Worm (Caenorhabditis elegans): ENCODE measurements around the gene Y43F8B.10.

Y43F8B.10 gene

DNA sequence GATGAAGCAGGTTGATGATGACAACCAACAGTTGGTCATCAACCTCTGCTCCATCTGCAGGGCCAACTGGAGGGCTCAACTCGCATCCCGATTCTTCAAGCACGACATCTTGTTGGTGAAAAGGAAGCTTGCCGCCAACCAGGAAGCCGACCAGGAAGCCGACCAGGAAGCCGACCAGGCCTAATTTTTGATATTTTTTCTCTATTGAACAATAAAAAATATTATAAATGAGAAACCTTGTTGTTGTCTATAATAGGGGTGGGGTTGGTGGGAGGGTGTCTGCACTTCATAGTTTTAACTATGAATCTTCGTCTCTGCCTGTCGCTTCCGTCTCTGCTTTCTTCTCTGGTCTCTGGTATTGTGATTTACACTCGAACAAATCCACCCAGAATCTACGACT lies 11.4 kb downstream of the Y43F8B.10 start, which contains the start of gene Y43F8B.18 (continued):
- no peak for TF ChIP-seq dmd-9 (GFP tag; IDR thresholded peaks at IDR 0.05)
- TF ChIP-seq dmd-6 (GFP tag; IDR thresholded peaks at IDR 0.05): no peak
- TF ChIP-seq lir-3 (tag; optimal IDR thresholded peaks at IDR 0.05): no peak
- no peak for TF ChIP-seq nhr-10 (tag; optimal IDR thresholded peaks at IDR 0.05)
- TF ChIP-seq hif-1 (tag; optimal IDR thresholded peaks at IDR 0.05): no peak
- no peak for TF ChIP-seq snpc-1.2 (GFP tag; IDR thresholded peaks at IDR 0.05)

ce11 chrV:19490461-19490860 lies 16.2 kb downstream of the Y43F8B.10 start, which contains the start of gene Y43F8B.7:
Y43F8B.7 (plus strand) TSS chrV:19490761.
- TF ChIP-seq ama-1 (optimal IDR thresholded peaks at IDR 0.05) (no peak), duxl-1 (tag; optimal IDR thresholded peaks at IDR 0.05; ENCODE audit: poor library complexity) (no peak), spr-3 (GFP tag; optimal IDR thresholded peaks at IDR 0.05) (no peak), madf-9 (GFP tag; conservative IDR thresholded peaks at IDR 0.05) (no peak), lin-38 (GFP tag; IDR thresholded peaks at IDR 0.05) (no peak), aly-2 (tag; optimal IDR thresholded peaks at IDR 0.05) (no peak), nhr-6 (tag; optimal IDR thresholded peaks at IDR 0.05) (no peak), R02D3.7 (tag; optimal IDR thresholded peaks at IDR 0.05) (no peak), nhr-77 (tag; optimal IDR thresholded peaks at IDR 0.05) (no peak), nhr-237 (tag; optimal IDR thresholded peaks at IDR 0.05) (no peak), lin-15B (tag; optimal IDR thresholded peaks at IDR 0.05) (no peak)

ce11 chrV:19491302-19491701 lies 17.0 kb downstream of the Y43F8B.10 start, which contains the start of gene Y43F8B.29:
Y43F8B.29 (plus strand) TSS chrV:19491602.
- no peak for TF ChIP-seq nhr-28 (tag; optimal IDR thresholded peaks at IDR 0.05)
- TF ChIP-seq lim-7 (GFP tag; IDR thresholded peaks at IDR 0.05): no peak
- TF ChIP-seq fos-1 (tag; optimal IDR thresholded peaks at IDR 0.05): no peak
- no peak for TF ChIP-seq mxl-3 (GFP tag; optimal IDR thresholded peaks at IDR 0.05)
- no peak for TF ChIP-seq ztf-11 (tag; optimal IDR thresholded peaks at IDR 0.05)
- no peak for TF ChIP-seq daf-16 (GFP tag; optimal IDR thresholded peaks at IDR 0.05)
- TF ChIP-seq daf-16 (tag; optimal IDR thresholded peaks at IDR 0.05): no peak
- TF ChIP-seq nhr-48 (tag; optimal IDR thresholded peaks at IDR 0.05): no peak
- no peak for TF ChIP-seq dmd-8 (GFP tag; IDR thresholded peaks at IDR 0.05)
- TF ChIP-seq ceh-28 (tag; optimal IDR thresholded peaks at IDR 0.05): no peak
- no peak for TF ChIP-seq nhr-11 (tag; optimal IDR thresholded peaks at IDR 0.05)

DNA sequence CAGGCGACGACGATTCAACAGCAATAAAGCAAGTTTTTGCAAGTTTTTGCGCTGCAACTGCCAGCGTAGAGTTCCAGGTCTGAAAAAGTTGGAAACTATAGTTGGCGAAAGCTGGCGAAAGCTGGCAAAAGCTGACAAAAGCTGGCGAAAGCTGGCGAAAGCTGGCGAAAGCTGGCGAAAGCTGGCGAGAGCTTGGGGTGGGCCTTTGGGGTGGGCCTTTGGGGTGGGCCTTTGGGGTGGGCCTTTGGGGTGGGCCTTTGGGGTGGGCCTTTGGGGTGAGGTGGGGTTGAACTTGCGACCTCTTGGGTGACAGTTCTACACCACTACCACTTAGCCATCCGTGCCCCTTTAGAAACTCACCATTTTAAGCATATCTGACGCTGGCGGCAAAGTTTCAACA lies 20.9 kb downstream of the Y43F8B.10 start:
- TF ChIP-seq ztf-7 (tag; optimal IDR thresholded peaks at IDR 0.05) (no peak), ceh-20 (GFP tag; IDR thresholded peaks at IDR 0.05) (no peak), snpc-1.2 (GFP tag; IDR thresholded peaks at IDR 0.05) (0 out of 2 replicates have a peak, but pooled peaks have one; percentile 20), set-16 (GFP tag; IDR thresholded peaks at IDR 0.05) (peak; percentile 89)

- no peak for TF ChIP-seq lin-15B (tag; optimal IDR thresholded peaks at IDR 0.05)
- no peak for TF ChIP-seq vab-7 (GFP tag; IDR thresholded peaks at IDR 0.05)
- TF ChIP-seq daf-12 (tag; optimal IDR thresholded peaks at IDR 0.05): no peak
- no peak for TF ChIP-seq fos-1 (tag; optimal IDR thresholded peaks at IDR 0.05)
- TF ChIP-seq nhr-11 (tag; optimal IDR thresholded peaks at IDR 0.05): no peak
- no peak for TF ChIP-seq D1046.2 (GFP tag; IDR thresholded peaks at IDR 0.05)
- no peak for TF ChIP-seq ztf-7 (tag; optimal IDR thresholded peaks at IDR 0.05)
- no peak for TF ChIP-seq mep-1 (tag; optimal IDR thresholded peaks at IDR 0.05)
- TF ChIP-seq nhr-76 (tag; optimal IDR thresholded peaks at IDR 0.05): no peak
- no peak for TF ChIP-seq ZK546.5 (tag; optimal IDR thresholded peaks at IDR 0.05)
- no peak for TF ChIP-seq hif-1 (tag; optimal IDR thresholded peaks at IDR 0.05)
- TF ChIP-seq Y75B8A.6 (GFP tag; IDR thresholded peaks at IDR 0.05): no peak
- no peak for TF ChIP-seq dve-1 (tag; optimal IDR thresholded peaks at IDR 0.05; ENCODE audit: insufficient read depth)
- TF ChIP-seq lin-29 (GFP tag; IDR thresholded peaks at IDR 0.05): no peak
- no peak for TF ChIP-seq gei-8 (GFP tag; optimal IDR thresholded peaks at IDR 0.05)
- TF ChIP-seq mxl-2 (GFP tag; conservative IDR thresholded peaks at IDR 0.05): no peak
Measured at ce11 chrV:19495587-19495986, 21.3 kb downstream of the Y43F8B.10 start, which contains the start of gene scl-21. scl-21 (minus strand) TSS chrV:19495687.

All from whole organism, L4 larva.